Fruit fly (Drosophila melanogaster) whole organism, embryonic: Measurements from ENCODE around the gene CG10996.

Experiments
- BEAF-32 ChIP-seq: fragments of 200-800 bp; sonication (Bioruptor generic); optimal IDR thresholded peaks from 3 replicates; lab custom pipeline; 2017; ENCODE audit warnings: missing biosample characterization, missing genetic modification characterization, mild to moderate bottlenecking, moderate library complexity, missing genetic modification reagents
- Bgb ChIP-seq: fragments of 200-800 bp; sonication (Bioruptor generic); IDR thresholded peaks from 2 replicates; pipeline ENCODE4 v1.3.6; 2022; ENCODE audit warnings: missing biosample characterization, missing genetic modification characterization; ENCODE audit not compliant: partially characterized antibody
- CG11456 ChIP-seq: fragments of 200-800 bp; sonication (Bioruptor generic); IDR thresholded peaks from 3 replicates; pipeline ENCODE4 v1.3.6; 2022; ENCODE audit warnings: missing biosample characterization, missing genetic modification characterization
- CG11504 ChIP-seq: fragments of 200-800 bp; sonication (Bioruptor generic); optimal IDR thresholded peaks from 3 replicates; lab custom pipeline; 2019; ENCODE audit warnings: missing biosample characterization, mild to moderate bottlenecking, missing genetic modification characterization, moderate library complexity
- CG11695 ChIP-seq: fragments of 200-800 bp; sonication (Bioruptor generic); IDR thresholded peaks from 3 replicates; pipeline ENCODE4 v1.3.6; 2022; ENCODE audit warnings: missing biosample characterization, missing genetic modification characterization
- CG12104 ChIP-seq: fragments of 200-800 bp; sonication (Bioruptor generic); optimal IDR thresholded peaks from 3 replicates; lab custom pipeline; 2016; ENCODE audit warnings: missing biosample characterization, missing genetic modification characterization
- CG15601 ChIP-seq: fragments of 200-800 bp; sonication (Bioruptor generic); optimal IDR thresholded peaks from 3 replicates; lab custom pipeline; 2019; ENCODE audit warnings: missing biosample characterization, mild to moderate bottlenecking, missing genetic modification characterization, moderate library complexity
- CG17328 ChIP-seq: fragments of 200-800 bp; sonication (Bioruptor generic); IDR thresholded peaks from 2 replicates; pipeline ENCODE4 v1.3.6; 2022; ENCODE audit warnings: missing biosample characterization, missing genetic modification characterization
- CG2678 ChIP-seq: fragments of 200-800 bp; sonication (Bioruptor generic); optimal IDR thresholded peaks from 3 replicates; lab custom pipeline; 2019; ENCODE audit warnings: missing biosample characterization, mild to moderate bottlenecking, missing genetic modification characterization, moderate library complexity
- CG2889 ChIP-seq: fragments of 200-800 bp; sonication (Bioruptor generic); IDR thresholded peaks from 3 replicates; pipeline ENCODE4 v1.3.6; 2022; ENCODE audit warnings: missing biosample characterization, missing genetic modification characterization
- CG4360 ChIP-seq: fragments of 200-800 bp; sonication (Bioruptor generic); IDR thresholded peaks from 2 replicates; pipeline ENCODE4 v1.3.6; 2022; ENCODE audit warnings: missing biosample characterization, missing genetic modification characterization
- CG5953 ChIP-seq: fragments of 200-800 bp; sonication (Bioruptor generic); IDR thresholded peaks from 2 replicates; pipeline ENCODE4 v1.3.6; 2022; ENCODE audit warnings: missing biosample characterization, missing genetic modification characterization
- CG7357 ChIP-seq: fragments of 200-800 bp; sonication (Bioruptor generic); IDR thresholded peaks from 3 replicates; pipeline ENCODE4 v1.3.6; 2022; ENCODE audit warnings: missing biosample characterization, missing genetic modification characterization
- CG9609 ChIP-seq: fragments of 200-800 bp; sonication (Bioruptor generic); optimal IDR thresholded peaks from 3 replicates; lab custom pipeline; 2016; ENCODE audit warnings: missing biosample characterization, missing genetic modification characterization
- CG9932 ChIP-seq: fragments of 200-800 bp; sonication (Bioruptor generic); IDR thresholded peaks from 2 replicates; pipeline ENCODE4 v1.3.6; 2022; ENCODE audit warnings: missing biosample characterization, missing genetic modification characterization
- CHES-1-like ChIP-seq: fragments of 200-800 bp; sonication (Bioruptor generic); optimal IDR thresholded peaks from 2 replicates; lab custom pipeline; 2016; ENCODE audit warnings: missing biosample characterization, missing genetic modification characterization
- Dbx ChIP-seq: fragments of 200-800 bp; sonication (Bioruptor generic); IDR thresholded peaks from 3 replicates; pipeline ENCODE4 v1.3.6; 2022; ENCODE audit warnings: missing biosample characterization, missing genetic modification characterization
- Eip74EF ChIP-seq, 2 experiments: fragments of 200-800 bp in 1 of 2; fragments of >200 bp in 1 of 2; sonication (Bioruptor generic) in 1 of 2; optimal IDR thresholded peaks; 2 replicates each; lab custom pipeline; 2017 to 2019; ENCODE audit warnings: missing biosample characterization in 2 of 2, missing genetic modification characterization in 2 of 2, mild to moderate bottlenecking in 1 of 2, moderate library complexity in 1 of 2
- HLHmδ ChIP-seq: fragments of 200-800 bp; sonication (Bioruptor generic); optimal IDR thresholded peaks from 2 replicates; lab custom pipeline; 2018; ENCODE audit warnings: missing biosample characterization, mild to moderate bottlenecking, missing genetic modification characterization, moderate library complexity
- Lhr ChIP-seq: fragments of 200-800 bp; sonication (Bioruptor generic); optimal IDR thresholded peaks from 3 replicates; lab custom pipeline; 2017; ENCODE audit warnings: mild to moderate bottlenecking, missing biosample characterization, missing genetic modification reagents, missing genetic modification characterization
- MESR4 ChIP-seq: fragments of 200-800 bp; sonication (Bioruptor generic); optimal IDR thresholded peaks from 2 replicates; lab custom pipeline; 2018; ENCODE audit warnings: missing biosample characterization, mild to moderate bottlenecking, missing genetic modification characterization, moderate library complexity
- Ptx1 ChIP-seq: fragments of 200-800 bp; sonication (Bioruptor generic); IDR thresholded peaks from 2 replicates; pipeline ENCODE4 v1.3.6; 2022; ENCODE audit warnings: missing biosample characterization, missing genetic modification characterization
- Side ChIP-seq: fragments of 200-800 bp; sonication (Bioruptor generic); optimal IDR thresholded peaks from 2 replicates; lab custom pipeline; 2016; ENCODE audit warnings: missing biosample characterization, missing genetic modification characterization
- Six4 ChIP-seq: fragments of 200-800 bp; sonication (Bioruptor generic); optimal IDR thresholded peaks from 2 replicates; lab custom pipeline; 2016; ENCODE audit warnings: missing biosample characterization, missing genetic modification characterization
- Sry-δ ChIP-seq: fragments of 200-800 bp; sonication (Bioruptor generic); optimal IDR thresholded peaks from 2 replicates; lab custom pipeline; 2016; ENCODE audit warnings: missing biosample characterization, missing genetic modification characterization
- Trl ChIP-seq, 3 experiments: fragments of >200 bp in 2 of 3; fragments of 200-800 bp in 1 of 3; sonication (Bioruptor generic) in 1 of 3; optimal IDR thresholded peaks; 2 replicates in 1 of 3; 3 replicates in 2 of 3; lab custom pipeline; 2016 to 2017; ENCODE audit warnings: missing biosample characterization in 1 of 3, missing genetic modification characterization in 1 of 3
- Xbp1 ChIP-seq: fragments of 200-800 bp; sonication (Bioruptor generic); optimal IDR thresholded peaks from 3 replicates; lab custom pipeline; 2016; ENCODE audit warnings: missing biosample characterization, mild to moderate bottlenecking, missing genetic modification characterization
- ato ChIP-seq: fragments of 200-800 bp; sonication (Bioruptor generic); IDR thresholded peaks from 2 replicates; pipeline ENCODE4 v1.3.6; 2022; ENCODE audit warnings: missing biosample characterization, missing genetic modification characterization; ENCODE audit not compliant: partially characterized antibody
- cato ChIP-seq: fragments of 200-800 bp; sonication (Bioruptor generic); optimal IDR thresholded peaks from 2 replicates; lab custom pipeline; 2016; ENCODE audit warnings: missing biosample characterization, missing genetic modification characterization, borderline replicate concordance
- dimm ChIP-seq: fragments of 200-800 bp; sonication (Bioruptor generic); IDR thresholded peaks from 2 replicates; pipeline ENCODE4 v1.3.6; 2022; ENCODE audit warnings: missing biosample characterization, missing genetic modification characterization
- dmrt11E ChIP-seq: fragments of 200-800 bp; sonication (Bioruptor generic); optimal IDR thresholded peaks from 3 replicates; lab custom pipeline; 2018; ENCODE audit warnings: missing biosample characterization, mild to moderate bottlenecking, missing genetic modification characterization, moderate library complexity
- dmrt99B ChIP-seq: fragments of 200-800 bp; sonication (Bioruptor generic); optimal IDR thresholded peaks from 2 replicates; lab custom pipeline; 2018; ENCODE audit warnings: missing biosample characterization, mild to moderate bottlenecking, missing genetic modification characterization, moderate library complexity
- dysf ChIP-seq: fragments of 200-800 bp; sonication (Bioruptor generic); IDR thresholded peaks from 3 replicates; pipeline ENCODE4 v1.3.6; 2022; ENCODE audit warnings: missing biosample characterization, missing genetic modification characterization
- grau ChIP-seq: fragments of 200-800 bp; optimal IDR thresholded peaks from 3 replicates; lab custom pipeline; 2019; ENCODE audit warnings: missing biosample characterization, mild to moderate bottlenecking, missing genetic modification characterization, moderate library complexity
- luna ChIP-seq: fragments of 200-800 bp; sonication (Bioruptor generic); optimal IDR thresholded peaks from 2 replicates; lab custom pipeline; 2016; ENCODE audit warnings: missing biosample characterization, missing genetic modification characterization
- mld ChIP-seq: fragments of 200-800 bp; sonication (Bioruptor generic); IDR thresholded peaks from 3 replicates; pipeline ENCODE4 v1.3.6; 2022; ENCODE audit warnings: missing biosample characterization, missing genetic modification characterization; ENCODE audit not compliant: partially characterized antibody
- odd ChIP-seq: fragments of 200-800 bp; sonication (Bioruptor generic); optimal IDR thresholded peaks from 2 replicates; lab custom pipeline; 2017; ENCODE audit warnings: missing biosample characterization, mild to moderate bottlenecking, missing genetic modification characterization
- p53 ChIP-seq: fragments of 200-800 bp; sonication (Bioruptor generic); optimal IDR thresholded peaks from 2 replicates; lab custom pipeline; 2016; ENCODE audit warnings: missing biosample characterization, missing genetic modification characterization
- peb ChIP-seq: fragments of 200-800 bp; sonication (Bioruptor generic); IDR thresholded peaks from 2 replicates; pipeline ENCODE4 v1.3.6; 2022; ENCODE audit warnings: missing biosample characterization, missing genetic modification characterization
- repo ChIP-seq: fragments of 200-800 bp; sonication (Bioruptor generic); optimal IDR thresholded peaks from 2 replicates; lab custom pipeline; 2016; ENCODE audit warnings: missing biosample characterization, missing genetic modification characterization
- shn ChIP-seq: fragments of 200-800 bp; sonication (Bioruptor generic); optimal IDR thresholded peaks from 3 replicates; lab custom pipeline; 2016; ENCODE audit warnings: missing biosample characterization, missing genetic modification characterization
- sob ChIP-seq: fragments of 200-800 bp; sonication (Bioruptor generic); IDR thresholded peaks from 2 replicates; pipeline ENCODE4 v1.3.6; 2022; ENCODE audit warnings: missing biosample characterization, missing genetic modification characterization
- sug ChIP-seq: fragments of 200-800 bp; optimal IDR thresholded peaks from 2 replicates; lab custom pipeline; 2019; ENCODE audit warnings: missing biosample characterization, mild to moderate bottlenecking, missing genetic modification characterization, moderate library complexity
- tll ChIP-seq, 2 experiments: fragments of 200-800 bp in 1 of 2; fragments of >200 bp in 1 of 2; sonication (Bioruptor generic) in 1 of 2; optimal IDR thresholded peaks; 2 replicates each; lab custom pipeline; 2017 to 2019; ENCODE audit warnings: missing biosample characterization in 2 of 2, missing genetic modification characterization in 2 of 2, mild to moderate bottlenecking in 1 of 2, moderate library complexity in 1 of 2
- z ChIP-seq: fragments of 200-800 bp; sonication (Bioruptor generic); IDR thresholded peaks from 3 replicates; pipeline ENCODE4 v1.3.6; 2022; ENCODE audit warnings: missing biosample characterization, missing genetic modification characterization
- zf30C ChIP-seq: fragments of 200-800 bp; sonication (Bioruptor generic); optimal IDR thresholded peaks from 3 replicates; lab custom pipeline; 2018; ENCODE audit warnings: missing biosample characterization, mild to moderate bottlenecking, missing genetic modification characterization
- zfh1 ChIP-seq: fragments of 200-800 bp; sonication (Bioruptor generic); IDR thresholded peaks from 3 replicates; pipeline ENCODE4 v1.3.6; 2022; ENCODE audit warnings: missing biosample characterization, missing genetic modification characterization

Gene CG10996

dm6 chrX:13783534-13783949 lies 13.9 kb downstream of the CG10996 start, which contains the start of gene inaE (continued):
- no peak for TF ChIP-seq CG11456
- no peak for TF ChIP-seq dmrt99B (tag; lab: Kevin White, UChicago)
- peak; percentile 33 for TF ChIP-seq Lhr
- peak; percentile 53 for TF ChIP-seq ato
- TF ChIP-seq sob = 0 out of 2 replicates have a peak, but pooled peaks have one; percentile 7
- TF ChIP-seq Bgb (GFP tag; lab: Robert Waterston, UW) = peak; percentile 80
- TF ChIP-seq CG15601 (tag; lab: Kevin White, UChicago) = peak; percentile 21
- peak; percentile 93 for TF ChIP-seq CG7357 (GFP tag; lab: Robert Waterston, UW)
- peak; percentile 53 for TF ChIP-seq BEAF-32 (GFP tag; lab: Kevin White, UChicago)
- peak; percentile 38; the same call in 1 of the 2 replicates for TF ChIP-seq CG4360 (GFP tag; lab: Robert Waterston, UW)
- no peak for TF ChIP-seq dysf
- TF ChIP-seq CG17328 (GFP tag; lab: Robert Waterston, UW) = no peak
- TF ChIP-seq zfh1 (GFP tag; lab: Robert Waterston, UW) = 0 out of 3 replicates have a peak, but pooled peaks have one; percentile 37
- no peak for TF ChIP-seq Side (GFP tag; lab: Kevin White, UChicago)
- TF ChIP-seq mld (GFP tag; lab: Robert Waterston, UW) = peak; percentile 63; the same call in 2 of the 3 replicates
- peak; percentile 20 for TF ChIP-seq CHES-1-like (GFP tag; lab: Kevin White, UChicago)
- TF ChIP-seq, all 482 proteins: peak for 115

DNA sequence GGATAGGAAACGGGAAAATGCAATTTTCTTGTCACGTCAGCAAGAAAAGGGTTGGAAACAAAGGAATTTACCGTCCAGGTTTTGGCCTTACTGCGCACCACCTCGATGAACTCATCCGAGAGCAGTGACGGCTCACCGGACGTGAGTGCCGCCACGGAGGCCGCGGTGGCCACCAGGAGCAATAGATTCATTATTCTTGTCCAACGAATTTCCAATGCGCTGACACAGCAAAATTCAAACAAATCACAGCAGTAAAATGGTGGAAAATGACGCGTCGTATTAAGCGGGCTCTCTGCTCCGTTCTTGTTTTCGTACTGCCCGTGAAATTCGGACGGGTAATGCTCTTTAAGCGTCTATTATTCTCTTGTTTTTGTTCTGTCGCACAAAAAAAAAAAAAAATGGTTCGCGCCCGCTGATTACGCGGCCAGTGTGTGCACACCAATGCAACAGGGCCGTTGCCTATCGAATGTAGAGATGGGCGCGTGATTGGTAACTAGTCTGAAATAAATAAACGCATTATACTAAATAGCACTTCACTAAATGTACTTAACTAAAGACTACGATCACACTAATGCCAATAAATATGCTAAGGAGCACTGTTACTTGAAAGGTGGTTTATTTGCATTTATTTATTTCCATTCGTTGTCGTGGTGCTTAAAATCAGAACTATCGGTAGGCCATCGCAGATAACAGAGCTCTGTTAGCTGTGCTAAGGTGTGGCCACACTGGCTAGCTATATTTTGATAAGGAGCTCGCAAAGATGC lies 15.5 kb downstream of the CG10996 start, which contains the start of the genes CtsB and amrt:
TSS of gene CtsB (minus strand) at position 432 of the 764 bp plus-strand sequence.
TSS of gene amrt (plus strand) at position 721 of the 764 bp plus-strand sequence.
- TF ChIP-seq Xbp1 (GFP tag; lab: Kevin White, UChicago) (peak; percentile 52), p53 (GFP tag; lab: Kevin White, UChicago) (peak; percentile 34), CG2889 (GFP tag; lab: Robert Waterston, UW) (no peak), dmrt11E (tag; lab: Kevin White, UChicago) (peak; percentile 28), cato (no peak), shn (peak; percentile 46), repo (peak; percentile 29), Dbx (0 out of 3 replicates have a peak, but pooled peaks have one; percentile 48), Sry-δ (GFP tag; lab: Kevin White, UChicago) (peak; percentile 93), CG11504 (tag; lab: Kevin White, UChicago) (no peak), CG2678 (peak; percentile 60), odd (GFP tag; lab: Kevin White, UChicago) (no peak), zf30C (GFP tag; lab: Kevin White, UChicago) (no peak), Eip74EF (GFP tag; optimal IDR thresholded peaks at IDR 0.05; lab: Kevin White, UChicago) (no peak), CG4360 (GFP tag; lab: Robert Waterston, UW) (no peak), tll (GFP tag; optimal IDR thresholded peaks at IDR 0.05; lab: Kevin White, UChicago) (peak in 1 of 2 experiments; percentile 87), Six4 (GFP tag; lab: Kevin White, UChicago) (no peak), peb (no peak), sug (tag; lab: Kevin White, UChicago) (peak; percentile 66), CG9932 (GFP tag; lab: Robert Waterston, UW) (peak; percentile 68), luna (GFP tag; lab: Kevin White, UChicago) (peak; percentile 7), CG11695 (GFP tag; lab: Robert Waterston, UW) (no peak), Trl (optimal IDR thresholded peaks at IDR 0.05; lab: Kevin White, UChicago) (peak in 1 of 2 experiments; percentile 25), Trl (GFP tag; optimal IDR thresholded peaks at IDR 0.05; lab: Kevin White, UChicago) (peak; percentile 65), grau (tag; lab: Kevin White, UChicago) (peak; percentile 50), HLHmδ (GFP tag; lab: Kevin White, UChicago) (no peak), CG9609 (GFP tag; lab: Kevin White, UChicago) (peak; percentile 18), MESR4 (peak; percentile 30), Ptx1 (GFP tag; lab: Robert Waterston, UW) (0 out of 2 replicates have a peak, but pooled peaks have one; percentile 51), CG12104 (GFP tag; lab: Kevin White, UChicago) (peak; percentile 9), dimm (GFP tag; lab: Robert Waterston, UW) (no peak), CG5953 (GFP tag; lab: Robert Waterston, UW) (no peak), z (no peak)
